Worm (Caenorhabditis elegans) whole organism, young adult: Measurements from ENCODE around the gene C33G3.5.

Experiments used
- ccch-3 ChIP-seq: fragments of 200-800 bp; sonication (Bioruptor generic); optimal IDR thresholded peaks from 2 replicates; lab custom pipeline; 2018; ENCODE audit warnings: mild to moderate bottlenecking, missing genetic modification characterization, missing compliant biosample characterization
- let-526 ChIP-seq: fragments of 200-800 bp; sonication (Bioruptor generic); IDR thresholded peaks from 2 replicates; pipeline ENCODE4 v1.3.6; 2022; ENCODE audit warnings: missing genetic modification reagents, missing genetic modification characterization, missing compliant biosample characterization
- pha-4 ChIP-seq: fragments of 150-350 bp; sonication (generic microtip); optimal IDR thresholded peaks from 2 replicates; lab custom pipeline; 2014; ENCODE audit warnings: missing biosample characterization, missing genetic modification reagents, missing genetic modification characterization
- zim-3 ChIP-seq: sonication (generic microtip); optimal IDR thresholded peaks from 2 replicates; lab custom pipeline; 2017; ENCODE audit warnings: mild to moderate bottlenecking, missing genetic modification characterization, moderate library complexity, missing compliant biosample characterization

DNA sequence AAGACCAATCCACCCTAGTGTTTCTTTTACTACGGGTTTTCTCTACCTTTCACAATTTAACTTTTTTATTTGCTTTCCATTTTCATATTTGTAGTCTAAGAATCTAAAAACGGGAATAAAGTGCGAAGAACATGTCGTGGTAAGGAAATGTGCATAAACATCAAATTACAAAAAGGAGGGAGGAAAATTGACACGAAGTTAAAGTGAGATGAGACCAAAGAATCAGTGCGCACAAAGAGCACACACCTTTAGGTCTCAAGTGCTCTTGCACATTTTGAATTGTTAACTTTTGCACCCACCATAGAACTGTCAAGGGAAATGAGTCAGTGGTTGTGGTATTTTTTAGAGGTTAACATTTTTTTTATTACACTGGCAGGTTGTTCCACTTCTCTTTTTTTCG, 48.0 kb downstream of the C33G3.5 start:
- no peak for TF ChIP-seq let-526 (GFP tag; lab: Robert Waterston, UW)
- TF ChIP-seq pha-4, result no peak
- no peak for TF ChIP-seq zim-3 (tag; lab: Kevin White, UChicago)
- TF ChIP-seq ccch-3, result no peak
